Fruit fly (Drosophila melanogaster) whole organism, pupa: ENCODE results near the gene CG12783.

Source experiments
- CG10348 ChIP-seq: fragments of 200-800 bp; sonication (Bioruptor generic); IDR thresholded peaks from 2 replicates; pipeline ENCODE4 v1.3.6; 2022; ENCODE audit warnings: missing biosample characterization, missing genetic modification characterization
- CG12605 ChIP-seq: fragments of 200-800 bp; sonication (Bioruptor generic); IDR thresholded peaks from 2 replicates; pipeline ENCODE4 v1.3.6; 2022; ENCODE audit warnings: missing biosample characterization, missing genetic modification characterization
- CG14655 ChIP-seq: fragments of 200-800 bp; sonication (Bioruptor generic); optimal IDR thresholded peaks from 3 replicates; lab custom pipeline; 2017; ENCODE audit warnings: mild to moderate bottlenecking, missing biosample characterization, missing genetic modification reagents, missing genetic modification characterization
- CG15710 ChIP-seq: fragments of 200-800 bp; sonication (Bioruptor generic); optimal IDR thresholded peaks from 2 replicates; lab custom pipeline; 2018; ENCODE audit warnings: missing biosample characterization, mild to moderate bottlenecking, missing genetic modification characterization, moderate library complexity
- CG17806 ChIP-seq: fragments of 200-800 bp; sonication (Bioruptor generic); optimal IDR thresholded peaks from 2 replicates; lab custom pipeline; 2018; ENCODE audit warnings: missing biosample characterization, mild to moderate bottlenecking, missing genetic modification characterization, moderate library complexity
- CG8301 ChIP-seq: fragments of 200-800 bp; sonication (Bioruptor generic); optimal IDR thresholded peaks from 2 replicates; lab custom pipeline; 2018; ENCODE audit warnings: missing biosample characterization, mild to moderate bottlenecking, missing genetic modification characterization
- EcR ChIP-seq: fragments of 200-800 bp; sonication (Bioruptor generic); optimal IDR thresholded peaks from 3 replicates; lab custom pipeline; 2019; ENCODE audit warnings: missing biosample characterization, missing genetic modification characterization, mild to moderate bottlenecking, moderate library complexity, missing genetic modification reagents
- Ets98B ChIP-seq: fragments of 200-800 bp; sonication (Bioruptor generic); IDR thresholded peaks from 2 replicates; pipeline ENCODE4 v1.3.6; 2022; ENCODE audit warnings: missing biosample characterization, missing genetic modification characterization
- gl ChIP-seq: fragments of 200-800 bp; sonication (Bioruptor generic); optimal IDR thresholded peaks from 2 replicates; lab custom pipeline; 2018; ENCODE audit warnings: missing biosample characterization, mild to moderate bottlenecking, missing genetic modification characterization

- TF ChIP-seq Ets98B (no peak), CG10348 (GFP tag; lab: Robert Waterston, UW) (no peak), CG15710 (tag; lab: Kevin White, UChicago) (no peak), CG14655 (GFP tag; lab: Kevin White, UChicago) (no peak), gl (tag; lab: Kevin White, UChicago) (no peak), CG12605 (GFP tag; lab: Robert Waterston, UW) (no peak), EcR (GFP tag; lab: Kevin White, UChicago) (no peak), CG8301 (tag; lab: Kevin White, UChicago) (no peak), CG17806 (tag; lab: Kevin White, UChicago) (no peak)
Measured at dm6 chr3R:16655000-16655493, 41.8 kb upstream of the CG12783 start.
